Fruit fly (Drosophila melanogaster): ENCODE measurements around the gene CG17782.

Gene CG17782

DNA sequence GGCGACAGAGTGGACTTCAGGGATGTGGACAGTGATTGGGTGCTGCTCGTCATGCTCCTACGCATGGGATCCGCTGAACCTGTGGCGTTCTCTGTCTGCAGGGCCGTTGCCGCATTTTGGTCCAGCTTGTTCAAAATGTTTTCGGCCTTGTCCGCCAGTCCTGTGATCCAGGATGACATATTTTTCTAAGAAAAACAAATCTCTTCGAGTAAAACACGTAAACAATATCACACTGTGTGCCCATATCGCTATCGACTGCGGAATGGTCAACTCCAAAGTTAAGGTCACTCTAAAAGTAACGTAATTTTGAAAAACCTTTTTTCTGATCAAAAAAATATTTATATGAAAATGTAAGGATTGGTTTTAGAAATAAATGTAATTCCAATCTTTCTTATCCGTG, 14.9 kb downstream of the CG17782 start, which contains the start of gene Golgin84 (continued):
- no peak for TF ChIP-seq CG32532 (GFP tag; IDR thresholded peaks at IDR 0.05)
- no peak for TF ChIP-seq tio (GFP tag; optimal IDR thresholded peaks at IDR 0.05)
- TF ChIP-seq Mad (GFP tag; optimal IDR thresholded peaks at IDR 0.05), result no peak
- no peak for TF ChIP-seq Usf (GFP tag; optimal IDR thresholded peaks at IDR 0.05)
- no peak for TF ChIP-seq hbn (GFP tag; IDR thresholded peaks at IDR 0.05; ENCODE audit: partially characterized antibody)
- TF ChIP-seq Mrtf (GFP tag; IDR thresholded peaks at IDR 0.05), result no peak
- no peak for TF ChIP-seq CG8290 (GFP tag; optimal IDR thresholded peaks at IDR 0.05)
- TF ChIP-seq CG8290 (tag; optimal IDR thresholded peaks at IDR 0.05), result no peak
- TF ChIP-seq CG6254 (GFP tag; optimal IDR thresholded peaks at IDR 0.05), result no peak
- no peak for TF ChIP-seq btn (GFP tag; optimal IDR thresholded peaks at IDR 0.05)
- TF ChIP-seq vnd (GFP tag; IDR thresholded peaks at IDR 0.05; ENCODE audit: partially characterized antibody), result no peak
- no peak for TF ChIP-seq CHES-1-like (GFP tag; optimal IDR thresholded peaks at IDR 0.05)
- TF ChIP-seq zen (tag; optimal IDR thresholded peaks at IDR 0.05), result no peak
- 0 out of 3 replicates have a peak, but pooled peaks have one; percentile 28 for TF ChIP-seq CG3726 (GFP tag; IDR thresholded peaks at IDR 0.05)

DNA sequence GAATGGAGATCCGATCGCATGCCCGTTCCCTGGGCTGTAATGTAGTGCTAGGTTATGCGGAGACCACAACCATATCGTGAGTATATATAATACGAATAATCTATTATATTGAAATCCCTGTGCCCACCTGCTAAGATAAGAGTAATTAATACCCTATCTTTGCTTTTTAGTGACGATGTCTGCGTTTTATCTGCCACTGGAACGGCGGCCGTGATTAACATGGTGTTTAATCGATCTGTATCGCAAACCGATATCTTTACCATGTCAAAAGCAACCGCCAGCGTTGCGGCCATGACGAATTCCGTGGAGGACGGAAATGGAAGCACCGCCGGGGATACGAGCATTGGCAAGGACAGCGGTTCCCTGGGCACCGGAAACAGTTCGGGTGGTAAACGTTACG, 19.1 kb downstream of the CG17782 start:
- TF ChIP-seq exex (tag; optimal IDR thresholded peaks at IDR 0.05), result peak; percentile 78
- no peak for TF ChIP-seq CG4730 (GFP tag; IDR thresholded peaks at IDR 0.05)
- peak; percentile 79 for TF ChIP-seq mirr (GFP tag; optimal IDR thresholded peaks at IDR 0.05)

DNA sequence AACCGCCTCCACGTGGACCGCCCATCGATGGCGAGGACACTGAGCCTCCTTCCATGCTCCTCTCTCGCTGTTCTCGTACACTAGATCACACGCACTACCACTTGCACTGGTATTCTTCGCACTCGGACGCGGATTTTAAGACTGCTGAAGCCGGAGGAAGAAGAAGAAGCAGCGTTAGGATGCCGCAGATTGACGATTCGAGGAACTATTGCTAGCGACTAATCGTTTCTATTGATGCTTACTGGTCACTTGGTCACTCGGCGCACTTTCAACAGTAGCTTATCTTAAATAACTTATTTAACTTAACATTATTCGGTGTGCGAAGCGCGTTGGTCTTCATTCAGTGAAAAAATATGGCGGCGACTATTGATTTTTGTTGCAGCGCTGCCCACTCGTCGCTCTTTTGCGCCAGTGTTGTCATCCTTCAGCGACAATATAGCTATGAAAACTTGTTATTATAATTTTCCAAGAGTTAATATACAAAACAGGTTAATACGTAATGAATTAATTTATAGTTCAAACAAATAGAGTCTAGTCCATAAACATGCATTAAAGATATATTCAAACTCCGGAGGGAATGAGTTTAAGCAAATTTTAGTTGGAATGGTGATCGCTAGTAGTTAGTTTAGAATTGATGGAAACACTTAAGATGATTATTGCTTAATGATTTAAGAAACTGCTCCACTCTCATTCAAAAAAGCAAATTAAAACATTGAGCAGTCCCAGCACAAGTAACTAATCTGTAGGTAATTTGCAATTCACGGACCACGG, 24.0 kb downstream of the CG17782 start, which contains the start of the genes CG5746 and CG6454:
Gene CG5746 (minus strand): TSS at position 372 of the 771 bp plus-strand sequence.
Gene CG6454 (plus strand): TSS at position 763 of the 771 bp plus-strand sequence.
- TF ChIP-seq salm (tag; optimal IDR thresholded peaks at IDR 0.05) (no peak), NC2α (GFP tag; optimal IDR thresholded peaks at IDR 0.05) (peak; percentile 29), CkIIα-i1 (GFP tag; IDR thresholded peaks at IDR 0.05) (no peak), CG13624 (GFP tag; optimal IDR thresholded peaks at IDR 0.05) (peak; percentile 53), Chrac-16 (GFP tag; optimal IDR thresholded peaks at IDR 0.05) (peak; percentile 64), Pdp1 (GFP tag; optimal IDR thresholded peaks at IDR 0.05) (peak; percentile 53 to 64), slp2 (GFP tag; optimal IDR thresholded peaks at IDR 0.05) (peak; percentile 48), tll (GFP tag; optimal IDR thresholded peaks at IDR 0.05) (peak in 1 of 2 experiments; percentile 11), scrt (GFP tag; optimal IDR thresholded peaks at IDR 0.05) (no peak), toy (GFP tag; IDR thresholded peaks at IDR 0.05) (no peak), CG42726 (GFP tag; IDR thresholded peaks at IDR 0.05; ENCODE audit: partially characterized antibody) (0 out of 2 replicates have a peak, but pooled peaks have one; percentile 5), Hey (tag; optimal IDR thresholded peaks at IDR 0.05) (no peak), stwl (tag; optimal IDR thresholded peaks at IDR 0.05) (peak; percentile 48), fru (optimal IDR thresholded peaks at IDR 0.05) (no peak), Mad (GFP tag; optimal IDR thresholded peaks at IDR 0.05) (peak; percentile 60), CG15479 (GFP tag; optimal IDR thresholded peaks at IDR 0.05) (no peak), Usf (GFP tag; optimal IDR thresholded peaks at IDR 0.05) (peak; percentile 12), Meics (GFP tag; optimal IDR thresholded peaks at IDR 0.05) (no peak), Side (GFP tag; optimal IDR thresholded peaks at IDR 0.05) (peak; percentile 28), abd-A (tag; optimal IDR thresholded peaks at IDR 0.05) (no peak), CG3281 (GFP tag; optimal IDR thresholded peaks at IDR 0.05) (no peak), NfI (GFP tag; optimal IDR thresholded peaks at IDR 0.05) (no peak), en (GFP tag; optimal IDR thresholded peaks at IDR 0.05) (no peak), Med (GFP tag) (peak; percentile 64), Hr39 (optimal IDR thresholded peaks at IDR 0.05) (no peak), gro (GFP tag; optimal IDR thresholded peaks at IDR 0.05) (peak; percentile 53), Nf-YA (GFP tag; IDR thresholded peaks at IDR 0.05) (no peak), cas (GFP tag; IDR thresholded peaks at IDR 0.05) (no peak), eyg (GFP tag; optimal IDR thresholded peaks at IDR 0.05) (peak; percentile 11), usp (GFP tag; optimal IDR thresholded peaks at IDR 0.05) (no peak), btn (GFP tag; optimal IDR thresholded peaks at IDR 0.05) (no peak), CG15011 (GFP tag; optimal IDR thresholded peaks at IDR 0.05) (no peak), CG11398 (GFP tag; optimal IDR thresholded peaks at IDR 0.05) (no peak), YL-1 (GFP tag; optimal IDR thresholded peaks at IDR 0.05) (peak; percentile 89)

Data from whole organism, embryonic.